Fruit fly (Drosophila melanogaster): ENCODE results near the gene CHMP2B.

Gene CHMP2B

DNA sequence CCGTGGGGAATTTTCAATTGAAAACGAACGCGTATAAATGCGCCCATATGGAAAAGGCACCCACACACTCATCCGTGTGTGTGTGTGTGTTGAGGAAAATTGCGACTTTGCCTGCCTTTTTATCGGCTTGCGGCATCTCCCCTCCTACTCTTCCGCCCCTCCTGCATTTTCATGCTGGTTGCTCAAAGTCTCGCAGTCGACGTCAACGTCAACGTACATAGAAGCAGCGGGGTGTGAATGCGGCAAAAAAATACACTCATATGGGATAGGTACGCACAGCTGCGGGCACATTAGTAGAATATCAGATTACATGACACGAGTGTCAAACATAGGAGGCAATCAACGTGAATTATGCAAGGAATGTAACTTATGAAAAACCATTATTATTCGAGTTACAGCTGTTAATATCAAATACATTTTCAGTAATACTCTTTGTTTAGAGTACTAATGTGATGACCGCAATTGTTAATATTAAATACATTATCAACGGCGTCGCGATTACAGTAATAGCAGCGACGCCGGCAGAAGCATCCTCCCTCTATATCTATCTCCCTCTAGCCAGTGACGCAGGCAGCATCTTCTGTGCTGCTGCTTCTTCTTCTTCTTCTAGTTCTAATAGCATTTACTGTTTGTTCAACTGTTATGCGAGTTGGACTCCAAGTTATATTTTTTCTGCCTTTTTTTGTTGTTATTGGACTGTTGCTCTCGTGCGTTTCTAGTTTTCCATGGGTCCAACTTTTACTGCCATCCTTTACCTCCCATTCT lies 47.6 kb downstream of the CHMP2B start (continued):
- TF ChIP-seq CG9817 (tag; optimal IDR thresholded peaks at IDR 0.05) = peak; percentile 76
- TF ChIP-seq crp (GFP tag; optimal IDR thresholded peaks at IDR 0.05) = peak in 1 of 2 experiments; percentile 46
- peak; percentile 82 for TF ChIP-seq CG14710 (tag; optimal IDR thresholded peaks at IDR 0.05)
- TF ChIP-seq HLH3B (GFP tag; IDR thresholded peaks at IDR 0.05) = peak; percentile 88
- peak; percentile 83 for TF ChIP-seq CG15269 (tag; optimal IDR thresholded peaks at IDR 0.05)
- TF ChIP-seq CG5953 (GFP tag; IDR thresholded peaks at IDR 0.05) = peak; percentile 82
- peak; percentile 63 for TF ChIP-seq CG7987 (GFP tag; optimal IDR thresholded peaks at IDR 0.05)
- TF ChIP-seq Vsx1 (GFP tag; optimal IDR thresholded peaks at IDR 0.05) = peak; percentile 71
- peak; percentile 87 for TF ChIP-seq onecut (GFP tag; IDR thresholded peaks at IDR 0.05)
- TF ChIP-seq gfzf (GFP tag; optimal IDR thresholded peaks at IDR 0.05) = no peak
- peak; percentile 78 for TF ChIP-seq maf-S (GFP tag; optimal IDR thresholded peaks at IDR 0.05)
- peak; percentile 75 for TF ChIP-seq CG18476 (GFP tag; optimal IDR thresholded peaks at IDR 0.05)
- peak; percentile 36 for TF ChIP-seq Ets97D (GFP tag; optimal IDR thresholded peaks at IDR 0.05)
- peak; percentile 43 for TF ChIP-seq vfl (GFP tag; optimal IDR thresholded peaks at IDR 0.05)
- peak; percentile 57 for TF ChIP-seq CG9437 (GFP tag; optimal IDR thresholded peaks at IDR 0.05)
- TF ChIP-seq nmo (GFP tag; optimal IDR thresholded peaks at IDR 0.05) = peak; percentile 91
- TF ChIP-seq fru (optimal IDR thresholded peaks at IDR 0.05) = no peak
- peak; percentile 90 for TF ChIP-seq CG7786 (GFP tag; optimal IDR thresholded peaks at IDR 0.05)
- peak; percentile 95 for TF ChIP-seq vvl (GFP tag; IDR thresholded peaks at IDR 0.05)
- peak; percentile 82 for TF ChIP-seq CG16815 (GFP tag; optimal IDR thresholded peaks at IDR 0.05)
- peak; percentile 87 for TF ChIP-seq Abd-B (GFP tag; optimal IDR thresholded peaks at IDR 0.05)
- peak; percentile 57 for TF ChIP-seq lbe (GFP tag; optimal IDR thresholded peaks at IDR 0.05)
- TF ChIP-seq mld (GFP tag; IDR thresholded peaks at IDR 0.05; ENCODE audit: partially characterized antibody) = no peak
- TF ChIP-seq CG10959 (GFP tag; IDR thresholded peaks at IDR 0.05) = peak; percentile 77
- peak; percentile 80 for TF ChIP-seq CG4707 (GFP tag; optimal IDR thresholded peaks at IDR 0.05)
- TF ChIP-seq Lhr (GFP tag; optimal IDR thresholded peaks at IDR 0.05) = peak; percentile 68
- peak; percentile 87 for TF ChIP-seq CG17361 (GFP tag; IDR thresholded peaks at IDR 0.05)
- peak; percentile 82 for TF ChIP-seq Hr3 (GFP tag; optimal IDR thresholded peaks at IDR 0.05)
- peak; percentile 75 for TF ChIP-seq emc (GFP tag; optimal IDR thresholded peaks at IDR 0.05)
- TF ChIP-seq eyg (GFP tag; optimal IDR thresholded peaks at IDR 0.05) = peak; percentile 74
- peak; percentile 61; the same call in 1 of the 2 replicates for TF ChIP-seq ro (GFP tag; IDR thresholded peaks at IDR 0.05)
- TF ChIP-seq Meics (GFP tag; optimal IDR thresholded peaks at IDR 0.05) = peak; percentile 87
- TF ChIP-seq pita (GFP tag; optimal IDR thresholded peaks at IDR 0.05) = no peak
- peak; percentile 80 for TF ChIP-seq ewg (GFP tag; optimal IDR thresholded peaks at IDR 0.05)
- TF ChIP-seq slp2 (GFP tag; optimal IDR thresholded peaks at IDR 0.05) = peak; percentile 90
- TF ChIP-seq zfh2 (GFP tag; optimal IDR thresholded peaks at IDR 0.05) = peak; percentile 70
- peak; percentile 45 for TF ChIP-seq CG3995 (GFP tag; optimal IDR thresholded peaks at IDR 0.05)
- peak; percentile 74; the same call in 2 of the 3 replicates for TF ChIP-seq CG6175 (GFP tag; IDR thresholded peaks at IDR 0.05)
- TF ChIP-seq salm (tag; optimal IDR thresholded peaks at IDR 0.05) = peak; percentile 83
- TF ChIP-seq zf30C (GFP tag; optimal IDR thresholded peaks at IDR 0.05) = no peak
- TF ChIP-seq wek (GFP tag; optimal IDR thresholded peaks at IDR 0.05) = peak; percentile 81
- TF ChIP-seq CG8944 (GFP tag; optimal IDR thresholded peaks at IDR 0.05) = peak; percentile 90
- peak; percentile 71 for TF ChIP-seq CG1024 (GFP tag; IDR thresholded peaks at IDR 0.05)
- peak; percentile 87 for TF ChIP-seq CG1647 (GFP tag; optimal IDR thresholded peaks at IDR 0.05)
- TF ChIP-seq E2f1 (GFP tag; IDR thresholded peaks at IDR 0.05) = peak; percentile 90
- peak; percentile 90 for TF ChIP-seq Side (GFP tag; optimal IDR thresholded peaks at IDR 0.05)
- peak; percentile 87 for TF ChIP-seq sisA (GFP tag; IDR thresholded peaks at IDR 0.05)
- peak; percentile 99 for TF ChIP-seq CG11696 (GFP tag; IDR thresholded peaks at IDR 0.05)
- peak; percentile 78 for TF ChIP-seq her (GFP tag; optimal IDR thresholded peaks at IDR 0.05)
- TF ChIP-seq CG2712 (tag; optimal IDR thresholded peaks at IDR 0.05) = peak; percentile 93

Data from whole organism, embryonic.